Worm (Caenorhabditis elegans) whole organism, young adult: ENCODE measurements around the gene C14A4.9.

ENCODE experiments used
- F57A8.1 ChIP-seq: fragments of 200-800 bp; sonication (Bioruptor generic); optimal IDR thresholded peaks from 2 replicates; lab custom pipeline; 2018; ENCODE audit warnings: mild to moderate bottlenecking, missing genetic modification characterization, moderate library complexity, missing compliant biosample characterization
- ama-1 ChIP-seq, 3 experiments: fragments of 150-350 bp in 1 of 3; sonication (generic microtip) in 2 of 3; optimal IDR thresholded peaks; 2 replicates each; lab custom pipeline; 2014 to 2018; ENCODE audit warnings: missing biosample characterization in 2 of 3, missing genetic modification characterization in 2 of 3, missing genetic modification reagents in 2 of 3
- lag-1 ChIP-seq: fragments of 200-800 bp; sonication (Bioruptor generic); IDR thresholded peaks from 2 replicates; pipeline ENCODE4 v1.3.6; 2022; ENCODE audit warnings: missing genetic modification reagents, missing genetic modification characterization, missing compliant biosample characterization
- lin-26 ChIP-seq: fragments of 200-800 bp; sonication (Bioruptor generic); IDR thresholded peaks from 2 replicates; pipeline ENCODE4 v1.3.6; 2022; ENCODE audit warnings: missing genetic modification reagents, missing genetic modification characterization, missing compliant biosample characterization
- nhr-90 ChIP-seq: sonication (generic microtip); optimal IDR thresholded peaks from 2 replicates; lab custom pipeline; 2016; ENCODE audit warnings: missing genotype, mild to moderate bottlenecking, missing genetic modification characterization, missing compliant biosample characterization
- snpc-4 ChIP-seq, 5 experiments: fragments of 150-350 bp in 1 of 5; sonication (generic microtip) in 4 of 5; optimal IDR thresholded peaks; 2 replicates each; lab custom pipeline; 2014 to 2018; ENCODE audit warnings: missing genetic modification characterization in 5 of 5, missing biosample characterization in 3 of 5, antibody characterized with exemption in 2 of 5, mild to moderate bottlenecking in 2 of 5, missing compliant biosample characterization in 2 of 5, missing genotype in 2 of 5, moderate library complexity in 2 of 5, missing genetic modification reagents in 1 of 5
- ztf-26 ChIP-seq: sonication (generic microtip); optimal IDR thresholded peaks from 2 replicates; lab custom pipeline; 2017; ENCODE audit warnings: missing genetic modification characterization, missing compliant biosample characterization

DNA sequence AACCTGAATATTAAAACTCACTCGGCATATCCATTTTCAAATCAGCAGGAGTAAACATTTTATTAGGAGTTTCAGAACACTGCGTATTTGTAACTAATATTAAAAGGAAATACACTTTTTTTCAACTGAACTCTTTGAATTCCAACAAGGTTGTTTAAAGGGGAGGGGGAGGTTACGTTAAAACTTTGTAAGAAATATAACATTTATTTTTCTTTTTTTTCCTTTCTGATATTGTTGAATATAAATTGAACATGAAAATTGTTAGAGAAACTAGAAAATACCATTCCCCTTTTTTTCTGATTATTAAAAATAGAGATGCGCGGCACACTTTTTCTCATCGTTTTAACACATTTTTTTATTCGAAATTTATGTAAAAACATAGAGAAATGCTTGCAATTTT lies 1.1 kb upstream of the C14A4.9 start, which contains the start of gene C14A4.8:
- TF ChIP-seq nhr-90 (tag; lab: Kevin White, UChicago) (no peak), ama-1 (optimal IDR thresholded peaks at IDR 0.05; lab: Kevin White, UChicago) (no peak), ama-1 (GFP tag; optimal IDR thresholded peaks at IDR 0.05; lab: Kevin White, UChicago) (no peak), F57A8.1 (GFP tag; lab: Kevin White, UChicago) (no peak), snpc-4 (GFP tag; optimal IDR thresholded peaks at IDR 0.05; lab: Kevin White, UChicago) (no peak), snpc-4 (tag; optimal IDR thresholded peaks at IDR 0.05; lab: Kevin White, UChicago) (no peak), lin-26 (GFP tag; lab: Robert Waterston, UW) (no peak), lag-1 (GFP tag; lab: Robert Waterston, UW) (no peak), ztf-26 (no peak)
